Fruit fly (Drosophila melanogaster) whole organism, embryonic: ENCODE data around the gene tsl.

Experiments
- CG32772 ChIP-seq: fragments of 200-800 bp; sonication (Bioruptor generic); IDR thresholded peaks from 2 replicates; pipeline ENCODE4 v1.3.6; 2022; ENCODE audit warnings: missing biosample characterization, missing genetic modification characterization
- CG6272 ChIP-seq: fragments of 200-800 bp; sonication (Bioruptor generic); IDR thresholded peaks from 2 replicates; pipeline ENCODE4 v1.3.6; 2022; ENCODE audit warnings: missing biosample characterization, missing genetic modification characterization
- Deaf1 ChIP-seq: fragments of 200-800 bp; optimal IDR thresholded peaks from 3 replicates; lab custom pipeline; 2019; ENCODE audit warnings: missing biosample characterization, mild to moderate bottlenecking, missing genetic modification characterization, moderate library complexity
- Ets65A ChIP-seq: fragments of 200-800 bp; sonication (Bioruptor generic); peaks from one replicate; lab custom pipeline; 2016; ENCODE audit warnings: missing biosample characterization, missing genetic modification characterization
- Kr ChIP-seq: fragments of 200-800 bp; sonication (Bioruptor generic); optimal IDR thresholded peaks from 2 replicates; lab custom pipeline; 2017; ENCODE audit warnings: missing biosample characterization, mild to moderate bottlenecking, missing genetic modification characterization
- Nf-YB ChIP-seq: fragments of 200-800 bp; sonication (Bioruptor generic); optimal IDR thresholded peaks from 3 replicates; lab custom pipeline; 2019; ENCODE audit warnings: missing biosample characterization, mild to moderate bottlenecking, missing genetic modification characterization, moderate library complexity
- fd102C ChIP-seq: fragments of 200-800 bp; sonication (Bioruptor generic); optimal IDR thresholded peaks from 2 replicates; lab custom pipeline; 2018; ENCODE audit warnings: missing biosample characterization, mild to moderate bottlenecking, missing genetic modification characterization, moderate library complexity

DNA sequence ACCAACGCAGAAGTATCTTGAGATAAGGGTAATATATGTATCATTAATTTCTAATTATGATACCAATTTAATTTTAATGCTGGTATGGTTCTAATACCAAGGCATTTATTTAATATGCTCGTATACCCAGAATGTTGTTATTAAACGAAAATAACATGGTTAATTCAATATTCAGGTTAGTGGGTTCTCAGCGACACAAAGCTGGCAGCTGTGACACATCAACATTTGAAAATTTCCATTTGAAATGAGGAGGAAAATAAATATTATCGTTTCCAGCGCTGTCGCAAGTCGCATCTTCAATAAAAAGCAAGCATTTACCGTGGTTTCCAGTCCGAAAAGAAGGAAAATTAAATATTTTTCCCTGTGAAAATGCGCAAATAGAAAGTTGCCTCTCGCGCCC lies 51.4 kb downstream of the tsl start:
- TF ChIP-seq Nf-YB (GFP tag; lab: Kevin White, UChicago): no peak
- no peak for TF ChIP-seq Ets65A (GFP tag; lab: Kevin White, UChicago)
- no peak for TF ChIP-seq Kr (GFP tag; lab: Kevin White, UChicago)
- no peak for TF ChIP-seq Deaf1 (tag; lab: Kevin White, UChicago)
- TF ChIP-seq fd102C: no peak
- no peak for TF ChIP-seq CG6272 (GFP tag; lab: Robert Waterston, UW)
- no peak for TF ChIP-seq CG32772 (GFP tag; lab: Robert Waterston, UW)
